Worm (Caenorhabditis elegans) whole organism, L4/young adult: ENCODE data around the gene K01A12.4.

Source experiments
- W03F9.2 ChIP-seq: fragments of 150-350 bp; optimal IDR thresholded peaks from 2 replicates; lab custom pipeline; 2014; ENCODE audit warnings: missing biosample characterization, missing genetic modification characterization
- dao-5 ChIP-seq: sonication (generic microtip); optimal IDR thresholded peaks from 2 replicates; lab custom pipeline; 2016; ENCODE audit warnings: missing genotype, missing genetic modification characterization, moderate library complexity, missing compliant biosample characterization
- him-1 ChIP-seq: sonication (generic microtip); optimal IDR thresholded peaks from 2 replicates; lab custom pipeline; 2016; ENCODE audit warnings: missing genotype, missing genetic modification reagents, missing genetic modification characterization, missing compliant biosample characterization

DNA sequence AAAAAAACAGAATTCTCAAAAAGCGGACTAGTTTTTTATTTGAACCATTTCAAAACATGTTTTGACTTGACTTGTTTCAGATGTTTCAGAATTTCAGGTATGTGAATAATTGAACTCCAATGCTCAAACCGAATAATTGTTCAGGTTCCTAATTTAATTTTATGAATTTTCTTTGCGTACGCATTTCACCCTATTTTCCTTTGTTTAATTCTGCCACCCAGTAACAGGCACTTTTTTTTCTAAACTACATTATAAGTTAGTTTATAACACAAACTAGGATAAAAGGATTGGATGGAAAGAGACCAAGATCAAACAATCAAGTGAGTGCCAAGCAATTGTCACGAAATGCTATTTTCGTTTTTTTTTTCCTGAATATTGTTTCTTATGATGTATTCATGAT lies 12.2 kb upstream of the K01A12.4 start:
- TF ChIP-seq W03F9.2 (tag; lab: Kevin White, UChicago) (no peak), dao-5 (no peak), him-1 (tag; lab: Kevin White, UChicago) (no peak)
